Worm (Caenorhabditis elegans) whole organism, L2 larva: ENCODE measurements around the gene K08H2.3.

ENCODE experiments used
- C34F6.9 ChIP-seq: fragments of 150-350 bp; optimal IDR thresholded peaks from 2 replicates; lab custom pipeline; 2014; ENCODE audit warnings: missing biosample characterization, missing genetic modification characterization
- F13H6.1 ChIP-seq: sonication (generic microtip); optimal IDR thresholded peaks from 2 replicates; lab custom pipeline; 2016; ENCODE audit warnings: missing genetic modification characterization, missing compliant biosample characterization
- R02D3.7 ChIP-seq: fragments of 150-350 bp; optimal IDR thresholded peaks from 2 replicates; lab custom pipeline; 2014; ENCODE audit warnings: missing biosample characterization, missing genetic modification characterization
- Y55F3AM.14 ChIP-seq: fragments of 200-800 bp; sonication (Bioruptor generic); optimal IDR thresholded peaks from 2 replicates; lab custom pipeline; 2018; ENCODE audit warnings: mild to moderate bottlenecking, missing genetic modification characterization, missing compliant biosample characterization
- ZK546.5 ChIP-seq: sonication (generic microtip); optimal IDR thresholded peaks from 2 replicates; lab custom pipeline; 2017; ENCODE audit warnings: missing biosample characterization, missing genetic modification characterization
- alr-1 ChIP-seq: fragments of 150-350 bp; optimal IDR thresholded peaks from 2 replicates; lab custom pipeline; 2014; ENCODE audit warnings: missing biosample characterization, missing genetic modification characterization
- aly-2 ChIP-seq: fragments of 150-350 bp; optimal IDR thresholded peaks from 2 replicates; lab custom pipeline; 2014; ENCODE audit warnings: missing biosample characterization, missing genetic modification characterization
- blmp-1 ChIP-seq: sonication (generic microtip); optimal IDR thresholded peaks from 2 replicates; lab custom pipeline; 2017; ENCODE audit warnings: missing genetic modification characterization, mild to moderate bottlenecking, missing compliant biosample characterization, antibody characterized with exemption, moderate library complexity; ENCODE audit not compliant: insufficient read depth
- ceh-16 ChIP-seq: fragments of 150-350 bp; optimal IDR thresholded peaks from 2 replicates; lab custom pipeline; 2014; ENCODE audit warnings: missing biosample characterization, missing genetic modification characterization
- ceh-82 ChIP-seq: fragments of 150-350 bp; optimal IDR thresholded peaks from 2 replicates; lab custom pipeline; 2014; ENCODE audit warnings: missing biosample characterization, missing genetic modification characterization
- crh-2 ChIP-seq: sonication (generic microtip); optimal IDR thresholded peaks from 2 replicates; lab custom pipeline; 2017; ENCODE audit warnings: missing biosample characterization, missing genetic modification characterization
- dmd-4 ChIP-seq: sonication (generic microtip); optimal IDR thresholded peaks from 2 replicates; lab custom pipeline; 2017; ENCODE audit warnings: missing biosample characterization, missing genetic modification characterization
- egl-27 ChIP-seq: sonication (generic microtip); optimal IDR thresholded peaks from 3 replicates; lab custom pipeline; 2017; ENCODE audit warnings: missing biosample characterization, missing genetic modification reagents, missing genetic modification characterization
- elt-1 ChIP-seq: fragments of 150-350 bp; optimal IDR thresholded peaks from 2 replicates; lab custom pipeline; 2014; ENCODE audit warnings: missing biosample characterization, missing genetic modification characterization
- fos-1 ChIP-seq: fragments of 150-350 bp; optimal IDR thresholded peaks from 2 replicates; lab custom pipeline; 2014; ENCODE audit warnings: missing biosample characterization, missing genetic modification characterization
- gmeb-1 ChIP-seq: fragments of 150-350 bp; optimal IDR thresholded peaks from 2 replicates; lab custom pipeline; 2014; ENCODE audit warnings: missing biosample characterization, missing genetic modification characterization
- lin-11 ChIP-seq: fragments of 150-350 bp; sonication (generic microtip); optimal IDR thresholded peaks from 2 replicates; lab custom pipeline; 2014; ENCODE audit warnings: missing biosample characterization, missing genetic modification characterization, inconsistent platforms, mixed read lengths
- lin-13 ChIP-seq: fragments of 150-350 bp; optimal IDR thresholded peaks from 2 replicates; lab custom pipeline; 2014; ENCODE audit warnings: missing biosample characterization, missing genetic modification reagents, missing genetic modification characterization
- mab-5 ChIP-seq: fragments of 150-350 bp; optimal IDR thresholded peaks from 2 replicates; lab custom pipeline; 2014; ENCODE audit warnings: missing biosample characterization, missing genetic modification characterization
- mbf-1 ChIP-seq: sonication (generic microtip); optimal IDR thresholded peaks from 2 replicates; lab custom pipeline; 2017; ENCODE audit warnings: missing biosample characterization, missing genetic modification characterization
- mdl-1 ChIP-seq, 2 experiments: fragments of 150-350 bp in 1 of 2; sonication (generic microtip) in 1 of 2; optimal IDR thresholded peaks; 2 replicates each; lab custom pipeline; 2017; ENCODE audit warnings: missing biosample characterization in 2 of 2, missing genetic modification characterization in 2 of 2
- nhr-10 ChIP-seq: sonication (generic microtip); optimal IDR thresholded peaks from 2 replicates; lab custom pipeline; 2017; ENCODE audit warnings: missing biosample characterization, missing genetic modification characterization
- nhr-12 ChIP-seq: fragments of 150-350 bp; optimal IDR thresholded peaks from 2 replicates; lab custom pipeline; 2014; ENCODE audit warnings: missing biosample characterization, missing genetic modification characterization
- nhr-129 ChIP-seq: fragments of 150-350 bp; optimal IDR thresholded peaks from 2 replicates; lab custom pipeline; 2014; ENCODE audit warnings: missing biosample characterization, missing genetic modification characterization
- nhr-21 ChIP-seq: fragments of 150-350 bp; optimal IDR thresholded peaks from 2 replicates; lab custom pipeline; 2014; ENCODE audit warnings: missing biosample characterization, missing genetic modification characterization
- nhr-23 ChIP-seq: fragments of 150-350 bp; optimal IDR thresholded peaks from 2 replicates; lab custom pipeline; 2014; ENCODE audit warnings: missing biosample characterization, missing genetic modification reagents, missing genetic modification characterization
- nhr-237 ChIP-seq: fragments of 150-350 bp; optimal IDR thresholded peaks from 2 replicates; lab custom pipeline; 2014; ENCODE audit warnings: missing biosample characterization, missing genetic modification characterization
- nhr-25 ChIP-seq: fragments of 150-350 bp; sonication (generic microtip); optimal IDR thresholded peaks from 3 replicates; lab custom pipeline; 2014; ENCODE audit warnings: missing biosample characterization, missing genetic modification characterization
- nhr-6 ChIP-seq: fragments of 150-350 bp; optimal IDR thresholded peaks from 2 replicates; lab custom pipeline; 2014; ENCODE audit warnings: missing biosample characterization, missing genetic modification characterization
- peb-1 ChIP-seq: fragments of 150-350 bp; optimal IDR thresholded peaks from 2 replicates; lab custom pipeline; 2014; ENCODE audit warnings: missing biosample characterization, missing genetic modification characterization
- sem-4 ChIP-seq: fragments of 150-350 bp; optimal IDR thresholded peaks from 2 replicates; lab custom pipeline; 2014; ENCODE audit warnings: missing biosample characterization, missing genetic modification reagents, missing genetic modification characterization
- skn-1 ChIP-seq: sonication (generic microtip); optimal IDR thresholded peaks from 2 replicates; lab custom pipeline; 2017; ENCODE audit warnings: missing biosample characterization, missing genetic modification characterization
- sma-3 ChIP-seq: sonication (generic microtip); optimal IDR thresholded peaks from 2 replicates; lab custom pipeline; 2016; ENCODE audit warnings: missing genetic modification reagents, missing genetic modification characterization, missing compliant biosample characterization
- sma-9 ChIP-seq, 2 experiments: fragments of 150-350 bp in 1 of 2; sonication (generic microtip) in 1 of 2; optimal IDR thresholded peaks; 2 replicates each; lab custom pipeline; 2014 to 2016; ENCODE audit warnings: missing genetic modification characterization in 2 of 2, mild to moderate bottlenecking in 1 of 2, missing biosample characterization in 1 of 2, missing compliant biosample characterization in 1 of 2, missing genetic modification reagents in 1 of 2, moderate library complexity in 1 of 2
- snpc-4 ChIP-seq: fragments of 150-350 bp; optimal IDR thresholded peaks from 2 replicates; lab custom pipeline; 2014; ENCODE audit warnings: missing biosample characterization, missing genetic modification characterization
- unc-55 ChIP-seq: fragments of 150-350 bp; sonication (generic microtip); optimal IDR thresholded peaks from 3 replicates; lab custom pipeline; 2014; ENCODE audit warnings: missing biosample characterization, missing genetic modification reagents, missing genetic modification characterization
- unc-62 ChIP-seq: fragments of 150-350 bp; optimal IDR thresholded peaks from 2 replicates; lab custom pipeline; 2014; ENCODE audit warnings: missing biosample characterization, missing genetic modification reagents, missing genetic modification characterization
- zag-1 ChIP-seq: fragments of 150-350 bp; optimal IDR thresholded peaks from 2 replicates; lab custom pipeline; 2014; ENCODE audit warnings: missing biosample characterization, missing genetic modification characterization
- ztf-11 ChIP-seq: sonication (generic microtip); optimal IDR thresholded peaks from 2 replicates; lab custom pipeline; 2017; ENCODE audit warnings: missing biosample characterization, missing genetic modification characterization
- ztf-4 ChIP-seq: fragments of 150-350 bp; optimal IDR thresholded peaks from 2 replicates; lab custom pipeline; 2014; ENCODE audit warnings: missing biosample characterization, missing genetic modification characterization

The K08H2.3 gene

ce11 chrX:13246668-13247358 lies 9.6 kb downstream of the K08H2.3 start:
- TF ChIP-seq ztf-4 (tag; lab: Kevin White, UChicago) (no peak), nhr-21 (peak; percentile 48), sma-9 (GFP tag; optimal IDR thresholded peaks at IDR 0.05; lab: Kevin White, UChicago) (peak; percentile 48), sma-9 (tag; optimal IDR thresholded peaks at IDR 0.05; lab: Kevin White, UChicago) (no peak), egl-27 (tag; lab: Kevin White, UChicago) (no peak), gmeb-1 (tag; lab: Kevin White, UChicago) (no peak), nhr-25 (tag; lab: Kevin White, UChicago) (peak; percentile 59)

DNA sequence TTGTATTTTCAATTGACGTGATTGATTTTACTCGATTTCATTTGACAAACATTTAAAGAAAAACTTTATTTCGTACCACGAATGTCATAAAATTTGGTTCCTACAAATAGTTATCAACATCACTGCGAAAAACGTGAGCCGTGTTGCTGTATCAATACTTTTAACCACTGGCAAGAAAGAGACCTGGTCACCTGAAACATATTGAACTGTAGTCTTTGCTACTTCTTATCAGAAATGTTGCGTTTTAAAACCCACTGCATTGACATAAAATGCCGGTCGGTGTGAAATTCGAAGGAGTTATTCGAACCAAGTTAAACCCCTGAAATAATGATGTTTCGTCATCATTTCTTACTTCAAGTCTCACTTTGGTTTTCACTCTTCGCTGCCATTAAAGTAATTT lies 10.4 kb downstream of the K08H2.3 start:
- TF ChIP-seq nhr-6: no peak
- TF ChIP-seq ceh-82 (tag; lab: Kevin White, UChicago): no peak
- no peak for TF ChIP-seq peb-1
- TF ChIP-seq lin-11 (tag; lab: Kevin White, UChicago): no peak
- peak; percentile 14 for TF ChIP-seq gmeb-1 (tag; lab: Kevin White, UChicago)
- no peak for TF ChIP-seq nhr-237 (tag; lab: Kevin White, UChicago)
- TF ChIP-seq Y55F3AM.14 (GFP tag; lab: Kevin White, UChicago): no peak
- no peak for TF ChIP-seq snpc-4
- TF ChIP-seq blmp-1: no peak
- TF ChIP-seq fos-1 (tag; lab: Kevin White, UChicago): peak; percentile 26
- no peak for TF ChIP-seq F13H6.1 (tag; lab: Kevin White, UChicago)
- TF ChIP-seq crh-2 (tag; lab: Kevin White, UChicago): no peak
- no peak for TF ChIP-seq ztf-11
- no peak for TF ChIP-seq zag-1
- TF ChIP-seq dmd-4 (tag; lab: Kevin White, UChicago): no peak
- TF ChIP-seq elt-1 (tag; lab: Kevin White, UChicago): no peak
- no peak for TF ChIP-seq nhr-23 (tag; lab: Kevin White, UChicago)
- TF ChIP-seq aly-2: no peak
- no peak for TF ChIP-seq egl-27 (tag; lab: Kevin White, UChicago)
- no peak for TF ChIP-seq mab-5 (tag; lab: Kevin White, UChicago)
- peak; percentile 44 for TF ChIP-seq sma-9 (GFP tag; optimal IDR thresholded peaks at IDR 0.05; lab: Kevin White, UChicago)
- TF ChIP-seq sma-9 (tag; optimal IDR thresholded peaks at IDR 0.05; lab: Kevin White, UChicago): no peak

ce11 chrX:13248265-13248664 lies 11.1 kb downstream of the K08H2.3 start, which contains the start of gene K08H2.7:
K08H2.7 (minus strand) TSS chrX:13248437.
- TF ChIP-seq elt-1 (tag; lab: Kevin White, UChicago) (peak; percentile 91), ceh-16 (tag; lab: Kevin White, UChicago) (peak; percentile 23), nhr-237 (tag; lab: Kevin White, UChicago) (no peak), ZK546.5 (tag; lab: Kevin White, UChicago) (no peak), sma-9 (GFP tag; optimal IDR thresholded peaks at IDR 0.05; lab: Kevin White, UChicago) (peak; percentile 81), sma-9 (tag; optimal IDR thresholded peaks at IDR 0.05; lab: Kevin White, UChicago) (no peak), nhr-25 (tag; lab: Kevin White, UChicago) (peak; percentile 55), nhr-23 (tag; lab: Kevin White, UChicago) (peak; percentile 43)
- TF ChIP-seq, all 48 proteins: peak for 5

- TF ChIP-seq elt-1 (tag; lab: Kevin White, UChicago) (no peak), egl-27 (tag; lab: Kevin White, UChicago) (no peak), nhr-6 (no peak), nhr-10 (no peak), nhr-21 (no peak), dmd-4 (tag; lab: Kevin White, UChicago) (no peak), lin-13 (GFP tag; lab: Kevin White, UChicago) (no peak), peb-1 (no peak), blmp-1 (no peak), unc-62 (no peak), ZK546.5 (tag; lab: Kevin White, UChicago) (no peak), zag-1 (no peak), sma-9 (GFP tag; optimal IDR thresholded peaks at IDR 0.05; lab: Kevin White, UChicago) (no peak), sma-9 (tag; optimal IDR thresholded peaks at IDR 0.05; lab: Kevin White, UChicago) (no peak)
These were observed 11.9 kb downstream of the K08H2.3 start for ce11 chrX:13249102-13249501.

ce11 chrX:13250163-13250562 lies 13.0 kb downstream of the K08H2.3 start:
- TF ChIP-seq sem-4 (tag; lab: Kevin White, UChicago): peak; percentile 14
- TF ChIP-seq skn-1: no peak
- no peak for TF ChIP-seq alr-1 (tag; lab: Kevin White, UChicago)
- peak; percentile 6 for TF ChIP-seq nhr-21
- TF ChIP-seq Y55F3AM.14 (GFP tag; lab: Kevin White, UChicago): peak; percentile 36
- TF ChIP-seq ZK546.5 (tag; lab: Kevin White, UChicago): no peak
- TF ChIP-seq C34F6.9 (tag; lab: Kevin White, UChicago): no peak
- TF ChIP-seq lin-13 (GFP tag; lab: Kevin White, UChicago): no peak
- no peak for TF ChIP-seq egl-27 (tag; lab: Kevin White, UChicago)
- no peak for TF ChIP-seq ceh-16 (tag; lab: Kevin White, UChicago)
- TF ChIP-seq nhr-6: no peak
- TF ChIP-seq R02D3.7 (tag; lab: Kevin White, UChicago): no peak
- peak; percentile 76 for TF ChIP-seq F13H6.1 (tag; lab: Kevin White, UChicago)
- no peak for TF ChIP-seq mab-5 (tag; lab: Kevin White, UChicago)
- TF ChIP-seq nhr-129 (tag; lab: Kevin White, UChicago): peak; percentile 66
- peak; percentile 70 for TF ChIP-seq blmp-1
- TF ChIP-seq gmeb-1 (tag; lab: Kevin White, UChicago): peak; percentile 61
- TF ChIP-seq mbf-1: no peak
- peak; percentile 70 for TF ChIP-seq sma-3 (GFP tag; lab: Kevin White, UChicago)
- TF ChIP-seq unc-55 (GFP tag; lab: Kevin White, UChicago): no peak
- no peak for TF ChIP-seq ceh-82 (tag; lab: Kevin White, UChicago)
- peak; percentile 40 to 69 for TF ChIP-seq mdl-1 (tag; optimal IDR thresholded peaks at IDR 0.05; lab: Kevin White, UChicago)
- peak; percentile 79 for TF ChIP-seq nhr-25 (tag; lab: Kevin White, UChicago)
- TF ChIP-seq nhr-12 (tag; lab: Kevin White, UChicago): no peak
